Fruit fly (Drosophila melanogaster) whole organism, embryonic: ENCODE results near the gene Pgant2.

Source experiments
- BEAF-32 ChIP-seq: fragments of 200-800 bp; sonication (Bioruptor generic); optimal IDR thresholded peaks from 3 replicates; lab custom pipeline; 2017; ENCODE audit warnings: missing biosample characterization, missing genetic modification characterization, mild to moderate bottlenecking, moderate library complexity, missing genetic modification reagents
- CG13287 ChIP-seq: fragments of 200-800 bp; sonication (Bioruptor generic); IDR thresholded peaks from 2 replicates; pipeline ENCODE4 v1.3.6; 2022; ENCODE audit warnings: missing biosample characterization, missing genetic modification characterization; ENCODE audit not compliant: partially characterized antibody
- CG13775 ChIP-seq: fragments of 200-800 bp; sonication (Bioruptor generic); optimal IDR thresholded peaks from 3 replicates; lab custom pipeline; 2017; ENCODE audit warnings: missing biosample characterization, mild to moderate bottlenecking, missing genetic modification characterization
- CG13894 ChIP-seq: fragments of 200-800 bp; sonication (Bioruptor generic); optimal IDR thresholded peaks from 3 replicates; lab custom pipeline; 2018; ENCODE audit warnings: missing biosample characterization, mild to moderate bottlenecking, missing genetic modification characterization, moderate library complexity
- CG14441 ChIP-seq: fragments of 200-800 bp; sonication (Bioruptor generic); IDR thresholded peaks from 2 replicates; pipeline ENCODE4 v1.3.6; 2022; ENCODE audit warnings: missing biosample characterization, missing genetic modification characterization
- CG15011 ChIP-seq: fragments of 200-800 bp; sonication (Bioruptor generic); optimal IDR thresholded peaks from 3 replicates; lab custom pipeline; 2018; ENCODE audit warnings: missing biosample characterization, mild to moderate bottlenecking, missing genetic modification characterization
- CG1529 ChIP-seq: fragments of 200-800 bp; sonication (Bioruptor generic); optimal IDR thresholded peaks from 3 replicates; lab custom pipeline; 2018; ENCODE audit warnings: missing biosample characterization, missing genetic modification characterization
- CG2120 ChIP-seq: fragments of 200-800 bp; sonication (Bioruptor generic); optimal IDR thresholded peaks from 3 replicates; lab custom pipeline; 2016; ENCODE audit warnings: missing biosample characterization, missing genetic modification characterization
- CG31224 ChIP-seq: fragments of 200-800 bp; sonication (Bioruptor generic); IDR thresholded peaks from 2 replicates; pipeline ENCODE4 v1.3.6; 2022; ENCODE audit warnings: missing biosample characterization, missing genetic modification characterization
- CG32767 ChIP-seq: fragments of 200-800 bp; sonication (Bioruptor generic); IDR thresholded peaks from 2 replicates; pipeline ENCODE4 v1.3.6; 2022; ENCODE audit warnings: missing biosample characterization, missing genetic modification characterization
- CG4404 ChIP-seq: fragments of 200-800 bp; sonication (Bioruptor generic); IDR thresholded peaks from 2 replicates; pipeline ENCODE4 v1.3.6; 2022; ENCODE audit warnings: missing biosample characterization, missing genetic modification characterization
- CG4730 ChIP-seq: fragments of 200-800 bp; sonication (Bioruptor generic); IDR thresholded peaks from 2 replicates; pipeline ENCODE4 v1.3.6; 2022; ENCODE audit warnings: missing biosample characterization, missing genetic modification characterization
- CG5953 ChIP-seq: fragments of 200-800 bp; sonication (Bioruptor generic); IDR thresholded peaks from 2 replicates; pipeline ENCODE4 v1.3.6; 2022; ENCODE audit warnings: missing biosample characterization, missing genetic modification characterization
- CG6683 ChIP-seq: fragments of 200-800 bp; sonication (Bioruptor generic); optimal IDR thresholded peaks from 2 replicates; lab custom pipeline; 2017; ENCODE audit warnings: missing biosample characterization, mild to moderate bottlenecking, missing genetic modification characterization, missing genetic modification reagents
- CG7271 ChIP-seq: fragments of 200-800 bp; sonication (Bioruptor generic); optimal IDR thresholded peaks from 2 replicates; lab custom pipeline; 2018; ENCODE audit warnings: missing biosample characterization, mild to moderate bottlenecking, missing genetic modification characterization, moderate library complexity
- CG7987 ChIP-seq: fragments of 200-800 bp; sonication (Bioruptor generic); optimal IDR thresholded peaks from 2 replicates; lab custom pipeline; 2018; ENCODE audit warnings: missing biosample characterization, mild to moderate bottlenecking, missing genetic modification characterization, moderate library complexity
- CG9609 ChIP-seq: fragments of 200-800 bp; sonication (Bioruptor generic); optimal IDR thresholded peaks from 3 replicates; lab custom pipeline; 2016; ENCODE audit warnings: missing biosample characterization, missing genetic modification characterization
- CG9797 ChIP-seq: fragments of 200-800 bp; sonication (Bioruptor generic); optimal IDR thresholded peaks from 3 replicates; lab custom pipeline; 2018; ENCODE audit warnings: missing biosample characterization, mild to moderate bottlenecking, missing genetic modification characterization
- CG9876 ChIP-seq: fragments of 200-800 bp; sonication (Bioruptor generic); optimal IDR thresholded peaks from 2 replicates; lab custom pipeline; 2016; ENCODE audit warnings: missing biosample characterization, missing genetic modification characterization
- CkIIα-i1 ChIP-seq: fragments of 200-800 bp; sonication (Bioruptor generic); IDR thresholded peaks from 2 replicates; pipeline ENCODE4 v1.3.6; 2022; ENCODE audit warnings: missing biosample characterization, missing genetic modification characterization
- Dref ChIP-seq: fragments of 200-800 bp; sonication (Bioruptor generic); IDR thresholded peaks from 2 replicates; pipeline ENCODE4 v1.3.6; 2022; ENCODE audit warnings: missing biosample characterization, missing genetic modification characterization
- ERR ChIP-seq: fragments of 200-800 bp; sonication (Bioruptor generic); optimal IDR thresholded peaks from 2 replicates; lab custom pipeline; 2016; ENCODE audit warnings: missing biosample characterization, missing genetic modification characterization
- Ets65A ChIP-seq: fragments of 200-800 bp; sonication (Bioruptor generic); peaks from one replicate; lab custom pipeline; 2016; ENCODE audit warnings: missing biosample characterization, missing genetic modification characterization
- Fer3 ChIP-seq: fragments of 200-800 bp; sonication (Bioruptor generic); optimal IDR thresholded peaks from 2 replicates; lab custom pipeline; 2018; ENCODE audit warnings: missing biosample characterization, mild to moderate bottlenecking, missing genetic modification characterization, moderate library complexity
- GATAe ChIP-seq: fragments of 200-800 bp; sonication (Bioruptor generic); conservative IDR thresholded peaks from 2 replicates; pipeline ENCODE4 v1.3.6; 2022; ENCODE audit warnings: missing biosample characterization, missing genetic modification characterization
- Hand ChIP-seq: fragments of 200-800 bp; sonication (Bioruptor generic); optimal IDR thresholded peaks from 2 replicates; lab custom pipeline; 2017; ENCODE audit warnings: mild to moderate bottlenecking, missing biosample characterization, missing genetic modification reagents, missing genetic modification characterization
- Hr39 ChIP-seq: fragments of >200 bp; optimal IDR thresholded peaks from 2 replicates; lab custom pipeline; 2017
- Lim3 ChIP-seq: fragments of 200-800 bp; sonication (Bioruptor generic); IDR thresholded peaks from 2 replicates; pipeline ENCODE4 v1.3.6; 2022; ENCODE audit warnings: missing biosample characterization, missing genetic modification characterization
- MTF-1 ChIP-seq: fragments of 200-800 bp; sonication (Bioruptor generic); optimal IDR thresholded peaks from 2 replicates; lab custom pipeline; 2018; ENCODE audit warnings: missing biosample characterization, mild to moderate bottlenecking, missing genetic modification characterization, borderline replicate concordance
- Spps ChIP-seq: fragments of 200-800 bp; sonication (Bioruptor generic); optimal IDR thresholded peaks from 2 replicates; lab custom pipeline; 2018; ENCODE audit warnings: missing biosample characterization, mild to moderate bottlenecking, missing genetic modification characterization
- bbx ChIP-seq: fragments of 200-800 bp; sonication (Bioruptor generic); IDR thresholded peaks from 2 replicates; pipeline ENCODE4 v1.3.6; 2022; ENCODE audit warnings: missing biosample characterization, missing genetic modification characterization; ENCODE audit not compliant: partially characterized antibody
- crp ChIP-seq, 2 experiments: fragments of 200-800 bp; sonication (Bioruptor generic); optimal IDR thresholded peaks; 2 replicates in 1 of 2; 3 replicates in 1 of 2; lab custom pipeline; 2017; ENCODE audit warnings: missing biosample characterization in 2 of 2, missing genetic modification characterization in 2 of 2, mild to moderate bottlenecking in 1 of 2, moderate library complexity in 1 of 2
- cwo ChIP-seq: fragments of 200-800 bp; sonication (Bioruptor generic); optimal IDR thresholded peaks from 3 replicates; lab custom pipeline; 2017; ENCODE audit warnings: missing biosample characterization, missing genetic modification characterization, mild to moderate bottlenecking, moderate library complexity, missing genetic modification reagents
- dan ChIP-seq: fragments of 200-800 bp; sonication (Bioruptor generic); IDR thresholded peaks from 2 replicates; pipeline ENCODE4 v1.3.6; 2022; ENCODE audit warnings: missing biosample characterization, missing genetic modification characterization
- ems ChIP-seq: fragments of 200-800 bp; sonication (Bioruptor generic); optimal IDR thresholded peaks from 3 replicates; lab custom pipeline; 2016; ENCODE audit warnings: missing biosample characterization, missing genetic modification characterization
- en ChIP-seq: fragments of 200-800 bp; sonication (Bioruptor generic); optimal IDR thresholded peaks from 2 replicates; lab custom pipeline; 2016; ENCODE audit warnings: missing biosample characterization, missing genetic modification characterization
- eyg ChIP-seq: fragments of 200-800 bp; sonication (Bioruptor generic); optimal IDR thresholded peaks from 3 replicates; lab custom pipeline; 2016; ENCODE audit warnings: missing biosample characterization, missing genetic modification characterization
- fd64A ChIP-seq: fragments of 200-800 bp; sonication (Bioruptor generic); optimal IDR thresholded peaks from 3 replicates; lab custom pipeline; 2018; ENCODE audit warnings: missing biosample characterization, mild to moderate bottlenecking, missing genetic modification characterization
- ftz-f1 ChIP-seq: fragments of 200-800 bp; sonication (Bioruptor generic); optimal IDR thresholded peaks from 2 replicates; lab custom pipeline; 2016; ENCODE audit warnings: missing biosample characterization, missing genetic modification characterization
- fu2 ChIP-seq: fragments of 200-800 bp; sonication (Bioruptor generic); optimal IDR thresholded peaks from 2 replicates; lab custom pipeline; 2016; ENCODE audit warnings: missing biosample characterization, missing genetic modification characterization
- gsb-n ChIP-seq: fragments of 200-800 bp; sonication (Bioruptor generic); optimal IDR thresholded peaks from 3 replicates; lab custom pipeline; 2018; ENCODE audit warnings: missing biosample characterization, mild to moderate bottlenecking, missing genetic modification characterization
- her ChIP-seq: fragments of 200-800 bp; sonication (Bioruptor generic); optimal IDR thresholded peaks from 2 replicates; lab custom pipeline; 2016; ENCODE audit warnings: missing biosample characterization, missing genetic modification characterization
- hkb ChIP-seq, 2 experiments: fragments of 200-800 bp in 1 of 2; fragments of >200 bp in 1 of 2; sonication (Bioruptor generic) in 1 of 2; IDR thresholded peaks in 1 of 2; optimal IDR thresholded peaks in 1 of 2; 2 replicates each; pipeline versions ENCODE4 v1.3.6 to Lab custom; 2017 to 2022; ENCODE audit warnings: missing biosample characterization in 1 of 2, missing genetic modification characterization in 1 of 2
- nerfin-2 ChIP-seq: fragments of 200-800 bp; sonication (Bioruptor generic); IDR thresholded peaks from 2 replicates; pipeline ENCODE4 v1.3.6; 2022; ENCODE audit warnings: missing biosample characterization, missing genetic modification characterization; ENCODE audit not compliant: partially characterized antibody
- pan ChIP-seq, 4 experiments: fragments of >200 bp in 3 of 4; fragments of 200-800 bp in 1 of 4; sonication (Bioruptor generic) in 1 of 4; optimal IDR thresholded peaks in 3 of 4; IDR thresholded peaks in 1 of 4; 2 replicates each; pipeline versions ENCODE4 v1.3.6 to Lab custom; 2017 to 2022; ENCODE audit warnings: missing biosample characterization in 2 of 4, missing genetic modification characterization in 2 of 4, mixed read lengths in 1 of 4
- pfk ChIP-seq: fragments of 200-800 bp; sonication (Bioruptor generic); optimal IDR thresholded peaks from 2 replicates; lab custom pipeline; 2018; ENCODE audit warnings: missing biosample characterization, mild to moderate bottlenecking, missing genetic modification characterization, moderate library complexity
- phol ChIP-seq: fragments of 200-800 bp; sonication (Bioruptor generic); optimal IDR thresholded peaks from 3 replicates; lab custom pipeline; 2018; ENCODE audit warnings: missing biosample characterization, mild to moderate bottlenecking, missing genetic modification characterization, moderate library complexity
- stwl ChIP-seq: fragments of 200-800 bp; sonication (Bioruptor generic); optimal IDR thresholded peaks from 3 replicates; lab custom pipeline; 2018; ENCODE audit warnings: missing biosample characterization, mild to moderate bottlenecking, missing genetic modification characterization, moderate library complexity
- yki ChIP-seq: fragments of >200 bp; optimal IDR thresholded peaks from 3 replicates; lab custom pipeline; 2018
- zf30C ChIP-seq: fragments of 200-800 bp; sonication (Bioruptor generic); optimal IDR thresholded peaks from 3 replicates; lab custom pipeline; 2018; ENCODE audit warnings: missing biosample characterization, mild to moderate bottlenecking, missing genetic modification characterization

The Pgant2 gene

dm6 chr2L:3475948-3476347, 49.4 kb upstream of the Pgant2 start (continued):
- peak; percentile 10 for TF ChIP-seq CG9609 (GFP tag; lab: Kevin White, UChicago)
- no peak for TF ChIP-seq CG9797 (GFP tag; lab: Kevin White, UChicago)
- TF ChIP-seq pfk (GFP tag; lab: Kevin White, UChicago), result no peak
- TF ChIP-seq en, result peak; percentile 18
- no peak for TF ChIP-seq Ets65A (GFP tag; lab: Kevin White, UChicago)
- peak; percentile 70 for TF ChIP-seq cwo (GFP tag; lab: Kevin White, UChicago)
- TF ChIP-seq pan (optimal IDR thresholded peaks at IDR 0.05; lab: Kevin White, UChicago), result no peak
- peak in 1 of 2 experiments; percentile 72 for TF ChIP-seq pan (GFP tag; optimal IDR thresholded peaks at IDR 0.05 in 1 of 2, IDR thresholded peaks at IDR 0.05 in 1 of 2)
- TF ChIP-seq gsb-n (tag; lab: Kevin White, UChicago), result no peak
- TF ChIP-seq stwl (tag; lab: Kevin White, UChicago), result no peak
- no peak for TF ChIP-seq CG4404 (GFP tag; lab: Robert Waterston, UW)
- TF ChIP-seq CG2120 (GFP tag; lab: Kevin White, UChicago), result peak; percentile 78
- TF ChIP-seq crp (GFP tag; optimal IDR thresholded peaks at IDR 0.05; lab: Kevin White, UChicago), result no peak
- no peak for TF ChIP-seq CG13287 (GFP tag; lab: Robert Waterston, UW)
- TF ChIP-seq CG6683, result peak; percentile 15
- 0 out of 2 replicates have a peak, but pooled peaks have one; percentile 54 for TF ChIP-seq CG14441 (GFP tag; lab: Robert Waterston, UW)
- peak; percentile 4 for TF ChIP-seq eyg
- no peak for TF ChIP-seq yki (lab: Kevin White, UChicago)
- TF ChIP-seq CG4730 (GFP tag; lab: Robert Waterston, UW), result peak; percentile 35; the same call in 1 of the 2 replicates
- peak; percentile 5 for TF ChIP-seq Hand (GFP tag; lab: Kevin White, UChicago)
- TF ChIP-seq CkIIα-i1, result no peak
- no peak for TF ChIP-seq GATAe (GFP tag; lab: Robert Waterston, UW)
- TF ChIP-seq zf30C, result no peak
- TF ChIP-seq ERR (GFP tag; lab: Kevin White, UChicago), result no peak
- no peak for TF ChIP-seq Spps (tag; lab: Kevin White, UChicago)
- TF ChIP-seq CG13775 (GFP tag; lab: Kevin White, UChicago), result peak; percentile 26
- no peak for TF ChIP-seq dan (GFP tag; lab: Robert Waterston, UW)
- no peak for TF ChIP-seq Hr39 (lab: Kevin White, UChicago)
- no peak for TF ChIP-seq fd64A (GFP tag; lab: Kevin White, UChicago)
- TF ChIP-seq CG15011, result peak; percentile 26
- no peak for TF ChIP-seq BEAF-32 (GFP tag; lab: Kevin White, UChicago)
- TF ChIP-seq CG31224 (GFP tag; lab: Robert Waterston, UW), result no peak
- TF ChIP-seq her, result no peak
- TF ChIP-seq CG5953 (GFP tag; lab: Robert Waterston, UW), result no peak
- no peak for TF ChIP-seq MTF-1
- no peak for TF ChIP-seq nerfin-2
- TF ChIP-seq ems (GFP tag; lab: Kevin White, UChicago), result peak; percentile 16
- peak; percentile 60 for TF ChIP-seq phol
- no peak for TF ChIP-seq CG13894 (tag; lab: Kevin White, UChicago)
- no peak for TF ChIP-seq hkb (optimal IDR thresholded peaks at IDR 0.05; lab: Kevin White, UChicago)
- no peak for TF ChIP-seq hkb (GFP tag; IDR thresholded peaks at IDR 0.05; lab: Robert Waterston, UW)
- no peak for TF ChIP-seq CG9876 (GFP tag; lab: Kevin White, UChicago)
- TF ChIP-seq CG7987 (GFP tag; lab: Kevin White, UChicago), result peak; percentile 31
- TF ChIP-seq CG32767 (GFP tag; lab: Robert Waterston, UW), result peak; percentile 46; the same call in 1 of the 2 replicates
- TF ChIP-seq bbx (GFP tag; lab: Robert Waterston, UW), result no peak
- TF ChIP-seq Fer3 (tag; lab: Kevin White, UChicago), result peak; percentile 52
- TF ChIP-seq ftz-f1 (GFP tag; lab: Kevin White, UChicago), result no peak
- no peak for TF ChIP-seq Lim3 (GFP tag; lab: Robert Waterston, UW)
- TF ChIP-seq Dref (GFP tag; lab: Robert Waterston, UW), result no peak
- no peak for TF ChIP-seq fu2
- no peak for TF ChIP-seq CG1529 (GFP tag; lab: Kevin White, UChicago)
- TF ChIP-seq CG7271 (tag; lab: Kevin White, UChicago), result no peak
